Fruit fly (Drosophila melanogaster) whole organism: ENCODE measurements around the gene CG13926.

ENCODE experiments used
- CG8478 ChIP-seq: fragments of >200 bp; optimal IDR thresholded peaks from 2 replicates; lab custom pipeline; 2018; ENCODE audit warnings: inconsistent platforms
- Dll ChIP-seq: fragments of >200 bp; optimal IDR thresholded peaks from 2 replicates; lab custom pipeline; 2017
- EcR ChIP-seq, 2 experiments: fragments of >200 bp; optimal IDR thresholded peaks; 2 replicates each; lab custom pipeline; 2017; ENCODE audit warnings: missing biosample characterization in 2 of 2, missing genetic modification characterization in 2 of 2, missing genetic modification reagents in 2 of 2
- pan ChIP-seq: fragments of >200 bp; optimal IDR thresholded peaks from 2 replicates; lab custom pipeline; 2017
- psq ChIP-seq: fragments of >200 bp; optimal IDR thresholded peaks from 2 replicates; lab custom pipeline; 2017
- usp ChIP-seq: fragments of >200 bp; optimal IDR thresholded peaks from 2 replicates; lab custom pipeline; 2017; ENCODE audit warnings: missing biosample characterization, missing genetic modification characterization, mixed read lengths

Gene CG13926

dm6 chr3L:1580194-1580593, 37.8 kb downstream of the CG13926 start:
- TF ChIP-seq CG8478 (lab: Kevin White, UChicago) (no peak), Dll (lab: Kevin White, UChicago) (no peak), EcR (GFP tag; optimal IDR thresholded peaks at IDR 0.05; lab: Kevin White, UChicago) (no peak), pan (lab: Kevin White, UChicago) (no peak), psq (lab: Kevin White, UChicago) (no peak), usp (GFP tag; lab: Kevin White, UChicago) (no peak)

dm6 chr3L:1579169-1579853, 38.6 kb downstream of the CG13926 start:
- no peak for TF ChIP-seq EcR (GFP tag; optimal IDR thresholded peaks at IDR 0.05; lab: Kevin White, UChicago)
- TF ChIP-seq Dll (lab: Kevin White, UChicago): no peak
- no peak for TF ChIP-seq usp (GFP tag; lab: Kevin White, UChicago)
- no peak for TF ChIP-seq pan (lab: Kevin White, UChicago)
- no peak for TF ChIP-seq psq (lab: Kevin White, UChicago)

dm6 chr3L:1578391-1578948, 39.5 kb downstream of the CG13926 start:
- TF ChIP-seq usp (GFP tag; lab: Kevin White, UChicago) (no peak), CG8478 (lab: Kevin White, UChicago) (no peak), EcR (GFP tag; optimal IDR thresholded peaks at IDR 0.05; lab: Kevin White, UChicago) (no peak), Dll (lab: Kevin White, UChicago) (no peak), pan (lab: Kevin White, UChicago) (no peak), psq (lab: Kevin White, UChicago) (no peak)

- TF ChIP-seq psq (lab: Kevin White, UChicago) (no peak), CG8478 (lab: Kevin White, UChicago) (no peak), EcR (GFP tag; optimal IDR thresholded peaks at IDR 0.05; lab: Kevin White, UChicago) (no peak), usp (GFP tag; lab: Kevin White, UChicago) (no peak), Dll (lab: Kevin White, UChicago) (no peak), pan (lab: Kevin White, UChicago) (no peak)
Measured at dm6 chr3L:1577338-1577737, 40.6 kb downstream of the CG13926 start.

dm6 chr3L:1576489-1577106, 41.4 kb downstream of the CG13926 start, which contains the start of gene CG13917:
Gene CG13917, plus strand, starts transcription at chr3L:1576699.
- TF ChIP-seq psq (lab: Kevin White, UChicago) (no peak), CG8478 (lab: Kevin White, UChicago) (no peak), pan (lab: Kevin White, UChicago) (no peak), EcR (GFP tag; optimal IDR thresholded peaks at IDR 0.05; lab: Kevin White, UChicago) (no peak), Dll (lab: Kevin White, UChicago) (no peak), usp (GFP tag; lab: Kevin White, UChicago) (no peak)

- TF ChIP-seq EcR (GFP tag; optimal IDR thresholded peaks at IDR 0.05; lab: Kevin White, UChicago) (no peak), CG8478 (lab: Kevin White, UChicago) (no peak), usp (GFP tag; lab: Kevin White, UChicago) (no peak), pan (lab: Kevin White, UChicago) (no peak), psq (lab: Kevin White, UChicago) (no peak), Dll (lab: Kevin White, UChicago) (no peak)
Measured at dm6 chr3L:1575731-1576376, 42.1 kb downstream of the CG13926 start.

- TF ChIP-seq CG8478 (lab: Kevin White, UChicago): no peak
- no peak for TF ChIP-seq pan (lab: Kevin White, UChicago)
- no peak for TF ChIP-seq psq (lab: Kevin White, UChicago)
- no peak for TF ChIP-seq EcR (GFP tag; optimal IDR thresholded peaks at IDR 0.05; lab: Kevin White, UChicago)
- TF ChIP-seq Dll (lab: Kevin White, UChicago): no peak
- no peak for TF ChIP-seq usp (GFP tag; lab: Kevin White, UChicago)
Measured at dm6 chr3L:1573191-1573590, 44.8 kb downstream of the CG13926 start.

- TF ChIP-seq Dll (lab: Kevin White, UChicago): no peak
- no peak for TF ChIP-seq pan (lab: Kevin White, UChicago)
- TF ChIP-seq CG8478 (lab: Kevin White, UChicago): no peak
- no peak for TF ChIP-seq psq (lab: Kevin White, UChicago)
- TF ChIP-seq EcR (GFP tag; optimal IDR thresholded peaks at IDR 0.05; lab: Kevin White, UChicago): no peak
- no peak for TF ChIP-seq usp (GFP tag; lab: Kevin White, UChicago)
Measured at dm6 chr3L:1571077-1571476, 46.9 kb downstream of the CG13926 start.

dm6 chr3L:1569966-1570276, 48.0 kb downstream of the CG13926 start:
- TF ChIP-seq pan (lab: Kevin White, UChicago) (no peak), CG8478 (lab: Kevin White, UChicago) (no peak), psq (lab: Kevin White, UChicago) (no peak), usp (GFP tag; lab: Kevin White, UChicago) (no peak), EcR (GFP tag; optimal IDR thresholded peaks at IDR 0.05; lab: Kevin White, UChicago) (no peak), Dll (lab: Kevin White, UChicago) (no peak)

- no peak for TF ChIP-seq psq (lab: Kevin White, UChicago)
- TF ChIP-seq usp (GFP tag; lab: Kevin White, UChicago): no peak
- no peak for TF ChIP-seq CG8478 (lab: Kevin White, UChicago)
- no peak for TF ChIP-seq EcR (GFP tag; optimal IDR thresholded peaks at IDR 0.05; lab: Kevin White, UChicago)
- TF ChIP-seq pan (lab: Kevin White, UChicago): no peak
- no peak for TF ChIP-seq Dll (lab: Kevin White, UChicago)
Measured at dm6 chr3L:1569162-1569965, 48.6 kb downstream of the CG13926 start, which contains the start of gene Tmep. Gene Tmep, plus strand, starts transcription at chr3L:1569181.
